Worm (Caenorhabditis elegans) whole organism, L3 larva: ENCODE data around the gene R08C7.4.

Experiments used
- ceh-82 ChIP-seq: fragments of 150-350 bp; optimal IDR thresholded peaks from 2 replicates; lab custom pipeline; 2014; ENCODE audit warnings: missing biosample characterization, missing genetic modification characterization
- elt-2 ChIP-seq: sonication (generic microtip); optimal IDR thresholded peaks from 2 replicates; lab custom pipeline; 2016; ENCODE audit warnings: missing genetic modification reagents, mild to moderate bottlenecking, missing genetic modification characterization, missing compliant biosample characterization
- lin-15B ChIP-seq: fragments of 150-350 bp; optimal IDR thresholded peaks from 2 replicates; lab custom pipeline; 2014; ENCODE audit warnings: missing biosample characterization, missing genetic modification characterization
- lsy-12 ChIP-seq: sonication (generic microtip); optimal IDR thresholded peaks from 2 replicates; lab custom pipeline; 2016; ENCODE audit warnings: mild to moderate bottlenecking, missing genetic modification characterization, missing compliant biosample characterization
- ztf-11 ChIP-seq: fragments of 150-350 bp; optimal IDR thresholded peaks from 2 replicates; lab custom pipeline; 2014; ENCODE audit warnings: missing biosample characterization, missing genetic modification characterization

DNA sequence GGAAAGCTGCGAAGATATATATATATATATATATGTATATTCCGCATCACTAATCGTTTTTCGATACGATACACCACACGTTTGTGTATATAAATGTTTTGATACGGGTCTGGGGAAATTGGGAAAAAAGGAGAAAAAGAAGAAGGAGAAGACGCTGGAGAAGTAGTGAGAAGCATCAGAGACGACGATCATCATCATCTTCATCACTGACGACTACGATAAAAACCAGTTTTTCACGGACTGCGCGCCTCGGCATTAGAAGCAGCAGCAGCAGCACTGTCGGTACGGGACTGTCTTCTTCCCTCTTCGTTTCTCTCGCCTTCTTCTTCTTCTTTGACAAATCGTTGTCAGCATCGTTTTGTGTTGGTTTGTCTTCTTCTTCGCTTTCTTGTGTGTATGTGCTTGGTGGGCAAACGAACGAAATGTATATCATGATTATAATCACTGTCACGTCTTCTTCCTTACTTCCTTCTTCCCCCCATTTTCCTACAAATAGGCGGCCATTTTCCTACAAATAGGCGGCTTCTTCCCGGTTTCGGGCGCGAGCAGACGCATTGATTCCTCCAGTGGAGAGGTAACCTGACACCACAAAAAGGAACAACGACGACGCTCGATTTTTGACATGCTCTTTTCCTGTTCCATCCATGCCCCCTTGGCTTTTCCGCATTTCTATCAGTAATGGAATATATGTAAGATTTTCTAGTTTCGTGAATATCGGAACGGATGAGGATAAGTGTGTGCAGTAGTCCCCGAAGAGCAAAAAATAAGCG lies 38.6 kb upstream of the R08C7.4 start:
- TF ChIP-seq elt-2 (no peak), ztf-11 (tag; lab: Kevin White, UChicago) (no peak), lsy-12 (tag; lab: Kevin White, UChicago) (no peak), ceh-82 (no peak), lin-15B (tag; lab: Kevin White, UChicago) (no peak)
